Worm (Caenorhabditis elegans) whole organism, midembryonic: ENCODE measurements around the gene F55F10.3.
A peak's percentile ranks its signal among the peaks of the same experiment; 100 is the strongest.

Experiments
- T22C8.4 ChIP-seq: fragments of 200-800 bp; sonication (Bioruptor generic); IDR thresholded peaks from 2 replicates; pipeline ENCODE4 v1.3.6; 2022; ENCODE audit warnings: missing genetic modification characterization, missing compliant biosample characterization
- cog-1 ChIP-seq: sonication (generic microtip); optimal IDR thresholded peaks from 2 replicates; lab custom pipeline; 2016; ENCODE audit warnings: missing genetic modification characterization, missing compliant biosample characterization
- flt-1 ChIP-seq: fragments of 200-800 bp; sonication (Bioruptor generic); IDR thresholded peaks from 2 replicates; pipeline ENCODE4 v1.3.6; 2022; ENCODE audit warnings: missing genetic modification characterization, missing compliant biosample characterization
- klf-2 ChIP-seq: fragments of 200-800 bp; sonication (Bioruptor generic); conservative IDR thresholded peaks from 2 replicates; pipeline ENCODE4 v1.3.6; 2022; ENCODE audit warnings: missing genetic modification reagents, missing genetic modification characterization, missing compliant biosample characterization
- med-1 ChIP-seq: sonication (generic microtip); optimal IDR thresholded peaks from 2 replicates; lab custom pipeline; 2017; ENCODE audit warnings: missing genetic modification characterization, mild to moderate bottlenecking, missing compliant biosample characterization, antibody characterized with exemption, missing genetic modification reagents; ENCODE audit not compliant: insufficient read depth
- ref-1 ChIP-seq: fragments of 200-800 bp; sonication (Bioruptor generic); conservative IDR thresholded peaks from 2 replicates; pipeline ENCODE4 v1.3.6; 2022; ENCODE audit warnings: missing genetic modification reagents, missing genetic modification characterization, missing compliant biosample characterization
- tab-1 ChIP-seq: fragments of 200-800 bp; sonication (Bioruptor generic); IDR thresholded peaks from 2 replicates; pipeline ENCODE4 v1.3.6; 2022; ENCODE audit warnings: missing genetic modification characterization, missing compliant biosample characterization
- ztf-23 ChIP-seq: fragments of 200-800 bp; sonication (Bioruptor generic); IDR thresholded peaks from 2 replicates; pipeline ENCODE4 v1.3.6; 2022; ENCODE audit warnings: missing genetic modification reagents, missing genetic modification characterization, missing compliant biosample characterization
- ztf-29 ChIP-seq: fragments of 200-800 bp; sonication (Bioruptor generic); IDR thresholded peaks from 2 replicates; pipeline ENCODE4 v1.3.6; 2022; ENCODE audit warnings: missing genetic modification reagents, missing genetic modification characterization, missing compliant biosample characterization

DNA sequence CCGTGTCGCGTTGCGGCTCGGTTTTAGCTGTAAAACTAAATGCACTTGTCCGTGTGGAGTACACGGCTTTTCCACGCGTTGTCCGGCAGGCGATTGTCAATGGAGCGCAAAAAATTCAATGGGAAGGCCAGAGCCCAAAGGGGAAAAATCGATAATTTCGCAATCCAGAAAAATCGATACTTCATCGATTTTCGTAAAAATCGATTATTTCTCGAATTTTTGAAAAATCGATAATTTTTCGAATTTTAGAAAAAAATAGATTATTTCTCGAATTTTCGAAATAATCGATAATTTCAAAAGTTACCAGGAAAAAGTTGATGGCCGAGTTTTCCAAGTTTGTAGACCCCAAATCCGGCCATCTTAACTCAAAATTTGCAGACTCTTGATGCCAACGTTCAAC is 40.3 kb upstream of the F55F10.3 start:
- TF ChIP-seq flt-1 (GFP tag; lab: Robert Waterston, UW): no peak
- no peak for TF ChIP-seq ref-1 (GFP tag; lab: Robert Waterston, UW)
- no peak for TF ChIP-seq cog-1 (tag; lab: Kevin White, UChicago)
- TF ChIP-seq klf-2: no peak
- TF ChIP-seq T22C8.4 (GFP tag; lab: Robert Waterston, UW): peak; percentile 93
- no peak for TF ChIP-seq med-1 (GFP tag; lab: Kevin White, UChicago)
- no peak for TF ChIP-seq ztf-23 (GFP tag; lab: Robert Waterston, UW)
- no peak for TF ChIP-seq ztf-29
- TF ChIP-seq tab-1 (GFP tag; lab: Robert Waterston, UW): no peak
